Worm (Caenorhabditis elegans) whole organism, late embryonic: ENCODE data around the gene slc-25A10.

ENCODE experiments used
- F13H6.1 ChIP-seq: sonication (generic microtip); optimal IDR thresholded peaks from 2 replicates; lab custom pipeline; 2016; ENCODE audit warnings: missing genetic modification characterization, missing compliant biosample characterization
- T23F11.4 ChIP-seq: fragments of 200-800 bp; sonication (Bioruptor generic); optimal IDR thresholded peaks from 2 replicates; lab custom pipeline; 2018; ENCODE audit warnings: mild to moderate bottlenecking, missing genetic modification characterization, missing compliant biosample characterization
- ama-1 ChIP-seq: fragments of 150-350 bp; optimal IDR thresholded peaks from 2 replicates; lab custom pipeline; 2014
- ceh-2 ChIP-seq: sonication (generic microtip); optimal IDR thresholded peaks from 2 replicates; lab custom pipeline; 2016; ENCODE audit warnings: missing genotype, missing genetic modification characterization, missing compliant biosample characterization
- ceh-22 ChIP-seq: sonication (generic microtip); optimal IDR thresholded peaks from 2 replicates; lab custom pipeline; 2017; ENCODE audit warnings: missing biosample characterization, missing genetic modification characterization
- ceh-24 ChIP-seq: sonication (generic microtip); optimal IDR thresholded peaks from 2 replicates; lab custom pipeline; 2016; ENCODE audit warnings: mild to moderate bottlenecking, missing genetic modification characterization, missing compliant biosample characterization
- ceh-6 ChIP-seq: fragments of 200-800 bp; sonication (Bioruptor generic); optimal IDR thresholded peaks from 2 replicates; lab custom pipeline; 2018; ENCODE audit warnings: mild to moderate bottlenecking, missing genetic modification characterization, missing compliant biosample characterization
- nhr-11 ChIP-seq: fragments of 150-350 bp; optimal IDR thresholded peaks from 2 replicates; lab custom pipeline; 2014; ENCODE audit warnings: missing biosample characterization, missing genetic modification characterization
- odd-2 ChIP-seq: sonication (generic microtip); optimal IDR thresholded peaks from 2 replicates; lab custom pipeline; 2017; ENCODE audit warnings: antibody characterized with exemption, mild to moderate bottlenecking, missing genetic modification characterization, missing compliant biosample characterization
- tbx-2 ChIP-seq: sonication (generic microtip); optimal IDR thresholded peaks from 2 replicates; lab custom pipeline; 2016; ENCODE audit warnings: missing genetic modification characterization, missing compliant biosample characterization
- unc-55 ChIP-seq: sonication (generic microtip); optimal IDR thresholded peaks from 2 replicates; lab custom pipeline; 2017; ENCODE audit warnings: missing biosample characterization, missing genetic modification reagents, missing genetic modification characterization
- zip-5 ChIP-seq: sonication (generic microtip); optimal IDR thresholded peaks from 2 replicates; lab custom pipeline; 2016; ENCODE audit warnings: missing genetic modification characterization, missing compliant biosample characterization

DNA sequence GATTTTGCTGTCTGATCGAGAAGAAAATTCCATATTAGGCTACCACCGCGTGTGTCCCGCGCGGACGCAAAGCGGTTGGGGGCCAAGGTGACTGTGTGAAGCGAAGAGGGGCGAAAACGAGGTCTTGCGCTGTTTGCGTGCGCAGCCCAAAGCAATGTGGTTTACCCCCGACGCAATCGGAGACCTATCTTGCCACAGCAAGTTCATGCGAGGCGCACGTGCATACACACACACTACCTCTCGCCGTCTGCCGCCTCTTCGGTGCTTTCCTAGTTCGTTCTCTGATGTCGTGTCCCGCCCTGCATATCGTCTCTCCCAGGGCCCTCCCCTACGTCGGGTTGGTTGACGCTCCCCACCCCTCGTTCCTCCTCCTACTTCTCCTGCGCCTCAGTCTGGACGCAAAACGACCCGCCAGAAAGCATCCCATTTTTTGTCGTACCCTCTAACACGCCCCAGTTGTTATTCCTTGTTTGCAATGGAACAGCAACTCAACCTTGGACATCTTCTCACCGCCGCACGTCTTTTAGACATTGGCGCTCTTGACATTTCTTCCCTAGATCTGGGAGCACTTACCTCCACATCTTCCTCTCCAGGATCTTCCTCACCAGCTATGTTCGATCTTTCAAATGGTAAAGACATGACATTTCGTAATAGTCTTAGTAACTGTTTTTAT is 16.7 kb upstream of the slc-25A10 start, which contains the start of gene mdl-1:
- TF ChIP-seq tbx-2 (peak; percentile 88), ceh-22 (no peak), ceh-24 (tag; lab: Kevin White, UChicago) (no peak), unc-55 (GFP tag; lab: Kevin White, UChicago) (peak; percentile 81), ceh-2 (peak; percentile 32), zip-5 (tag; lab: Kevin White, UChicago) (no peak), ama-1 (no peak), F13H6.1 (tag; lab: Kevin White, UChicago) (peak; percentile 54), T23F11.4 (GFP tag; lab: Kevin White, UChicago) (peak; percentile 85), nhr-11 (tag; lab: Kevin White, UChicago) (no peak), odd-2 (tag; lab: Kevin White, UChicago) (no peak), ceh-6 (GFP tag; lab: Kevin White, UChicago) (peak; percentile 8)
